Worm (Caenorhabditis elegans) whole organism, L1 larva: Measurements from ENCODE around the gene ora-1.

Experiments used
- F16B12.6 ChIP-seq: fragments of 150-350 bp; optimal IDR thresholded peaks from 2 replicates; lab custom pipeline; 2014; ENCODE audit warnings: missing biosample characterization, missing genetic modification characterization
- alr-1 ChIP-seq: fragments of 200-800 bp; sonication (Bioruptor generic); optimal IDR thresholded peaks from 2 replicates; lab custom pipeline; 2018; ENCODE audit warnings: borderline replicate concordance, mild to moderate bottlenecking, missing genetic modification characterization, missing compliant biosample characterization
- ama-1 ChIP-seq: fragments of 150-350 bp; optimal IDR thresholded peaks from 2 replicates; lab custom pipeline; 2014
- blmp-1 ChIP-seq: fragments of 150-350 bp; optimal IDR thresholded peaks from 2 replicates; lab custom pipeline; 2014; ENCODE audit warnings: missing biosample characterization, missing genetic modification characterization
- ceh-90 ChIP-seq: sonication (generic microtip); optimal IDR thresholded peaks from 2 replicates; lab custom pipeline; 2016; ENCODE audit warnings: missing genetic modification characterization, missing compliant biosample characterization
- dsc-1 ChIP-seq: sonication (generic microtip); optimal IDR thresholded peaks from 2 replicates; lab custom pipeline; 2016; ENCODE audit warnings: mild to moderate bottlenecking, missing genetic modification characterization, missing compliant biosample characterization
- efl-1 ChIP-seq, 4 experiments: fragments of 150-350 bp; optimal IDR thresholded peaks in 3 of 4; peaks in 1 of 4; 1 replicate in 1 of 4; 2 replicates in 3 of 4; lab custom pipeline; 2014; ENCODE audit warnings: missing biosample characterization in 2 of 4, missing genetic modification characterization in 2 of 4, missing genetic modification reagents in 2 of 4
- elt-2 ChIP-seq: sonication (generic microtip); optimal IDR thresholded peaks from 2 replicates; lab custom pipeline; 2016; ENCODE audit warnings: missing genetic modification characterization, mild to moderate bottlenecking, inconsistent platforms, missing compliant biosample characterization, missing genetic modification reagents
- elt-3 ChIP-seq, 6 experiments: fragments of 150-350 bp in 1 of 6; sonication (generic microtip); optimal IDR thresholded peaks; 2 replicates each; lab custom pipeline; 2017 to 2018; ENCODE audit warnings: missing biosample characterization in 6 of 6, missing genetic modification characterization in 6 of 6, inconsistent platforms in 1 of 6
- ets-5 ChIP-seq: fragments of 200-800 bp; sonication (Bioruptor generic); IDR thresholded peaks from 2 replicates; pipeline ENCODE4 v1.3.6; 2022; ENCODE audit warnings: missing genetic modification characterization, missing compliant biosample characterization
- grh-1 ChIP-seq: fragments of 200-800 bp; sonication (Bioruptor generic); IDR thresholded peaks from 2 replicates; pipeline ENCODE4 v1.3.6; 2022; ENCODE audit warnings: missing genetic modification reagents, missing genetic modification characterization, missing compliant biosample characterization
- hlh-17 ChIP-seq: fragments of 200-800 bp; sonication (Bioruptor generic); optimal IDR thresholded peaks from 2 replicates; lab custom pipeline; 2018; ENCODE audit warnings: missing genetic modification characterization, mild to moderate bottlenecking, missing compliant biosample characterization, moderate library complexity, borderline replicate concordance
- hpl-2 ChIP-seq: fragments of 150-350 bp; optimal IDR thresholded peaks from 2 replicates; lab custom pipeline; 2014; ENCODE audit warnings: missing biosample characterization, missing genetic modification reagents, missing genetic modification characterization
- jun-1 ChIP-seq: fragments of 150-350 bp; optimal IDR thresholded peaks from 2 replicates; lab custom pipeline; 2014; ENCODE audit warnings: missing biosample characterization, missing genetic modification reagents, missing genetic modification characterization
- lin-14 ChIP-seq: fragments of 200-800 bp; sonication (Bioruptor generic); optimal IDR thresholded peaks from 2 replicates; lab custom pipeline; 2018; ENCODE audit warnings: mild to moderate bottlenecking, missing genetic modification characterization, moderate library complexity, missing compliant biosample characterization
- lin-39 ChIP-seq: fragments of 150-350 bp; optimal IDR thresholded peaks from 2 replicates; lab custom pipeline; 2014; ENCODE audit warnings: missing biosample characterization, missing genetic modification reagents, missing genetic modification characterization
- lir-3 ChIP-seq: sonication (generic microtip); optimal IDR thresholded peaks from 2 replicates; lab custom pipeline; 2016; ENCODE audit warnings: mild to moderate bottlenecking, missing genetic modification characterization, moderate library complexity, missing compliant biosample characterization; ENCODE audit not compliant: poor library complexity
- mep-1 ChIP-seq: fragments of 150-350 bp; optimal IDR thresholded peaks from 2 replicates; lab custom pipeline; 2014; ENCODE audit warnings: missing biosample characterization, missing genetic modification characterization
- nhr-11 ChIP-seq: fragments of 150-350 bp; optimal IDR thresholded peaks from 2 replicates; lab custom pipeline; 2014; ENCODE audit warnings: missing biosample characterization, missing genetic modification characterization
- nhr-12 ChIP-seq: sonication (generic microtip); optimal IDR thresholded peaks from 2 replicates; lab custom pipeline; 2017; ENCODE audit warnings: missing biosample characterization, missing genetic modification characterization
- nhr-84 ChIP-seq: sonication (generic microtip); optimal IDR thresholded peaks from 2 replicates; lab custom pipeline; 2017; ENCODE audit warnings: missing biosample characterization, missing genetic modification characterization
- nhr-85 ChIP-seq: sonication (generic microtip); peaks from one replicate; lab custom pipeline; 2016; ENCODE audit warnings: missing genetic modification characterization, inconsistent platforms, missing compliant biosample characterization
- pag-3 ChIP-seq: sonication (generic microtip); optimal IDR thresholded peaks from 2 replicates; lab custom pipeline; 2017; ENCODE audit warnings: missing genetic modification characterization, mild to moderate bottlenecking, missing compliant biosample characterization, antibody characterized with exemption, borderline replicate concordance; ENCODE audit not compliant: insufficient read depth
- pax-3 ChIP-seq: fragments of 200-800 bp; sonication (Bioruptor generic); optimal IDR thresholded peaks from 2 replicates; lab custom pipeline; 2018; ENCODE audit warnings: mild to moderate bottlenecking, missing genetic modification characterization, moderate library complexity, missing compliant biosample characterization
- snpc-4 ChIP-seq: fragments of 150-350 bp; optimal IDR thresholded peaks from 2 replicates; lab custom pipeline; 2014; ENCODE audit warnings: missing biosample characterization, missing genetic modification characterization
- snu-23 ChIP-seq: sonication (generic microtip); optimal IDR thresholded peaks from 2 replicates; lab custom pipeline; 2016; ENCODE audit warnings: missing genetic modification characterization, missing compliant biosample characterization
- sptf-1 ChIP-seq: fragments of 150-350 bp; optimal IDR thresholded peaks from 2 replicates; lab custom pipeline; 2014; ENCODE audit warnings: missing biosample characterization, missing genetic modification characterization
- sup-37 ChIP-seq: fragments of 200-800 bp; sonication (Bioruptor generic); optimal IDR thresholded peaks from 2 replicates; lab custom pipeline; 2018; ENCODE audit warnings: mild to moderate bottlenecking, missing genetic modification characterization, missing compliant biosample characterization
- swsn-7 ChIP-seq: sonication (generic microtip); optimal IDR thresholded peaks from 2 replicates; lab custom pipeline; 2016; ENCODE audit warnings: missing genetic modification characterization, missing compliant biosample characterization
- tlp-1 ChIP-seq: fragments of 150-350 bp; optimal IDR thresholded peaks from 2 replicates; lab custom pipeline; 2014; ENCODE audit warnings: missing biosample characterization, missing genetic modification characterization
- unc-30 ChIP-seq: sonication (generic microtip); optimal IDR thresholded peaks from 2 replicates; lab custom pipeline; 2017; ENCODE audit warnings: missing biosample characterization, missing genetic modification characterization
- unc-98 ChIP-seq: fragments of 200-800 bp; sonication (Bioruptor generic); IDR thresholded peaks from 2 replicates; pipeline ENCODE4 v1.3.6; 2022; ENCODE audit warnings: missing genetic modification characterization, missing compliant biosample characterization
- xbp-1 ChIP-seq: sonication (generic microtip); optimal IDR thresholded peaks from 2 replicates; lab custom pipeline; 2016; ENCODE audit warnings: missing genetic modification characterization, missing compliant biosample characterization
- zag-1 ChIP-seq: fragments of 150-350 bp; optimal IDR thresholded peaks from 2 replicates; lab custom pipeline; 2014; ENCODE audit warnings: missing biosample characterization, missing genetic modification characterization
- zip-4 ChIP-seq: fragments of 200-800 bp; sonication (Bioruptor generic); optimal IDR thresholded peaks from 2 replicates; lab custom pipeline; 2018; ENCODE audit warnings: mild to moderate bottlenecking, missing genetic modification characterization, moderate library complexity, missing compliant biosample characterization
- ztf-11 ChIP-seq, 2 experiments: sonication (generic microtip); optimal IDR thresholded peaks; 2 replicates each; lab custom pipeline; 2016 to 2017; ENCODE audit warnings: missing genetic modification characterization in 2 of 2, missing biosample characterization in 1 of 2, missing compliant biosample characterization in 1 of 2
- ztf-4 ChIP-seq: fragments of 150-350 bp; optimal IDR thresholded peaks from 2 replicates; lab custom pipeline; 2014; ENCODE audit warnings: missing biosample characterization, missing genetic modification characterization

Gene ora-1

ce11 chrIV:7994715-7995114 lies 17.0 kb downstream of the ora-1 start:
- TF ChIP-seq nhr-84 (tag; lab: Kevin White, UChicago) (no peak), efl-1 (optimal IDR thresholded peaks at IDR 0.05; lab: Kevin White, UChicago) (no peak), efl-1 (GFP tag; optimal IDR thresholded peaks at IDR 0.05 in 1 of 2; lab: Kevin White, UChicago) (peak in 1 of 2 experiments; percentile 51), F16B12.6 (tag; lab: Kevin White, UChicago) (no peak), lin-14 (no peak), swsn-7 (tag; lab: Kevin White, UChicago) (no peak)

DNA sequence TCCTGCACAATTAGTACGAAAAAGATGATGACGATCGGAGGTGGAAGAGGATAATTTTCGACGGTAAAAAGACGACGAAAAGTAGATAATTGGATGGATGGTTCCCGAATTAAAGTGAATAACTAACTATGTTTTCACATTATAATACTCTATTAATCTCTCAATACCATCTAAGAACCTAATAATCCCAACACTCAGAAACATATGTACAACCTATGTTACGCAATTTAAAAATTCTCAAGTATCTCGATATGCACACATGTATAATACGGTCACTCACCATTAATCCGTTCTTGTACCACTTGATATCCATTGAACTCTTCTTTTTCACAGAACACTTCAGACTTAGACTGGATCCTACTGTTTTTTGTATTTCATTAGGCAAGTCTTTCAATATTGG lies 23.1 kb downstream of the ora-1 start:
- TF ChIP-seq hpl-2 (GFP tag; lab: Kevin White, UChicago) = no peak
- TF ChIP-seq zip-4 (GFP tag; lab: Kevin White, UChicago) = no peak
- TF ChIP-seq nhr-85 (tag; lab: Kevin White, UChicago) = peak; percentile 75
- peak; percentile 43 for TF ChIP-seq blmp-1
- TF ChIP-seq ceh-90 (tag; lab: Kevin White, UChicago) = no peak
- TF ChIP-seq mep-1 (tag; lab: Kevin White, UChicago) = no peak
- no peak for TF ChIP-seq dsc-1 (tag; lab: Kevin White, UChicago)
- TF ChIP-seq nhr-12 (tag; lab: Kevin White, UChicago) = no peak
- TF ChIP-seq lin-39 (tag; lab: Kevin White, UChicago) = no peak
- TF ChIP-seq, all 84 proteins: peak for 2

DNA sequence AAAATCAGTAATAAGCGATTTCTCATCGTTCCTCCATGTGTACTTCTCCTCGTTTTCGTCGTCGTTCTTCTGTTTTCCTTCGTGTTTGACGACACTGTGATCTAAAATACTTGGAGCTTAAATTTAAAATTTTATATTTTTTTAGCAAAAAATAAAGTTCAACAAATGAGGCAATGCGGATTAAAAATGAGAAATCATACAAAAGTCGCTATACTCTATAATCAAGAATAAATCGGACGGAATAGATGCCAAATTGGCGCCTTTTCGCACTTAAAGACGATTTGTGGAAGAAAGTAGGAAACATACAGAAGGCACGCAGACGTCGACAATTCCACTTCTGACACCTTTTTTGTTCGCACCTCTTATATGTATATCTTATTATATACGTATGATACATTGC lies 26.3 kb downstream of the ora-1 start, which contains the start of gene rig-4:
Gene rig-4 (minus strand): TSS at position 101 of the 400 bp plus-strand sequence.
- TF ChIP-seq ama-1 (lab: Kevin White, UChicago) = no peak
- TF ChIP-seq hpl-2 (GFP tag; lab: Kevin White, UChicago) = no peak
- no peak for TF ChIP-seq swsn-7 (tag; lab: Kevin White, UChicago)
- no peak for TF ChIP-seq alr-1 (tag; lab: Kevin White, UChicago)
- no peak for TF ChIP-seq snpc-4 (tag; lab: Kevin White, UChicago)
- TF ChIP-seq jun-1 (tag; lab: Kevin White, UChicago) = no peak
- no peak for TF ChIP-seq lir-3
- TF ChIP-seq lin-14 = no peak
- TF ChIP-seq nhr-11 (tag; lab: Kevin White, UChicago) = no peak
- no peak for TF ChIP-seq efl-1 (optimal IDR thresholded peaks at IDR 0.05; lab: Kevin White, UChicago)
- no peak for TF ChIP-seq efl-1 (GFP tag; optimal IDR thresholded peaks at IDR 0.05 in 1 of 2; lab: Kevin White, UChicago)
- TF ChIP-seq unc-98 (GFP tag; lab: Robert Waterston, UW) = no peak
- no peak for TF ChIP-seq tlp-1 (tag; lab: Kevin White, UChicago)
- TF ChIP-seq snu-23 (GFP tag; lab: Kevin White, UChicago) = no peak
- TF ChIP-seq pag-3 = no peak
- no peak for TF ChIP-seq lin-39 (tag; lab: Kevin White, UChicago)
- no peak for TF ChIP-seq hlh-17 (GFP tag; lab: Kevin White, UChicago)
- no peak for TF ChIP-seq zag-1

DNA sequence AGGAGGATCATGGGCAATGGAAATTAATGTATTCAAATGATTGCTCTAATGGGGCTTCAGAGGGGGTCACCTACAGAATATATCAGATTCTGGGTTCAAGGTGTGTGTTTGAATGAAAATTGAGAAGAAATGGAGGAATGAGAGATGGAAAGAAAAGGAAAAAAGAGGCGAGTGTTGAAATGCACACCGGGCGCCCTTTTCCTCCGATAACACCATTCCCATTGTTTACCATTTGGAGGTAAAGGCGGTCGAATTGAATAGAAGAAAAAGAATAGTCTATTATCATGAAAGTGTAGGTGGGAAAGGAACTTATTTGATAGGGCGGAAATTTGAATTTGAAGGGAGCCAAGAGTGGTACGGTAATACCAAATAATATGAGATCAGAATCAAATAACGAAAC lies 27.7 kb downstream of the ora-1 start:
- TF ChIP-seq elt-2 (tag; lab: Kevin White, UChicago) = peak; percentile 18
- no peak for TF ChIP-seq elt-3 (tag; optimal IDR thresholded peaks at IDR 0.05; lab: Kevin White, UChicago)
- no peak for TF ChIP-seq nhr-11 (tag; lab: Kevin White, UChicago)
- TF ChIP-seq, all 84 proteins: peak for 1

- no peak for TF ChIP-seq sptf-1 (tag; lab: Kevin White, UChicago)
Observed at ce11 chrIV:8006161-8006560, 28.5 kb downstream of the ora-1 start.

DNA sequence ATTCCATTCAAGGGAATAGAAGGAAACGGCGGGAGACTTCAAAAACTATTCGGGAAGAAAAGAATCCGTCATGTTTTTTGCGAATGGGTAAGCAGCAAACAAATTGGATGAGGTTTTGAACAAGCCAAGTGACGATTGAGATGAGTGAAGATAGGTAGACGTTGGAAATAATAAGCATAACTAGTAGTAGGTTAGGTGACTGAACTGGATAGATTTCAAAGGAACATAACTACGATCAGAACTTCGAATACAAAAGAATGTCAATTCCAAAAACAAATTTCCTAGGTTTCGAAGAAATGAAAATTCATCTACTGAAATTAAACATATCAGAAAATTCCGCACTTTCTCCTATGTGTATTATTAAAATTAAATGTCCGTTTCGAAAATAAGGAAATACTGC lies 29.9 kb downstream of the ora-1 start:
- TF ChIP-seq hlh-17 (GFP tag; lab: Kevin White, UChicago) (no peak), xbp-1 (no peak), ztf-11 (tag; optimal IDR thresholded peaks at IDR 0.05; lab: Kevin White, UChicago) (no peak), grh-1 (GFP tag; lab: Robert Waterston, UW) (no peak), lin-39 (tag; lab: Kevin White, UChicago) (no peak), ets-5 (no peak), sup-37 (GFP tag; lab: Kevin White, UChicago) (no peak), ztf-4 (no peak), snpc-4 (tag; lab: Kevin White, UChicago) (no peak), unc-30 (no peak), lir-3 (no peak), pax-3 (no peak), dsc-1 (tag; lab: Kevin White, UChicago) (no peak)
- TF ChIP-seq, all 84 proteins: peak for 0
